Fruit fly (Drosophila melanogaster) Kc167 (cell line): Measurements from ENCODE around the gene Surf6.

ENCODE experiments used
- Myc ChIP-seq: fragments of >200 bp; optimal IDR thresholded peaks from 2 replicates; lab custom pipeline; 2017; ENCODE audit warnings: missing external identifiers
- Sin3A ChIP-seq: fragments of >200 bp; optimal IDR thresholded peaks from 2 replicates; lab custom pipeline; 2018; ENCODE audit warnings: missing external identifiers
- h ChIP-seq: fragments of >200 bp; optimal IDR thresholded peaks from 3 replicates; lab custom pipeline; 2018; ENCODE audit warnings: missing external identifiers
- insv ChIP-seq: fragments of >200 bp; optimal IDR thresholded peaks from 3 replicates; lab custom pipeline; 2018; ENCODE audit warnings: missing external identifiers
- psq ChIP-seq: fragments of >200 bp; optimal IDR thresholded peaks from 2 replicates; lab custom pipeline; 2017; ENCODE audit warnings: missing external identifiers
- ttk ChIP-seq: sonication (Bioruptor generic); optimal IDR thresholded peaks from 2 replicates; lab custom pipeline; 2017; ENCODE audit warnings: missing external identifiers

The Surf6 gene

DNA sequence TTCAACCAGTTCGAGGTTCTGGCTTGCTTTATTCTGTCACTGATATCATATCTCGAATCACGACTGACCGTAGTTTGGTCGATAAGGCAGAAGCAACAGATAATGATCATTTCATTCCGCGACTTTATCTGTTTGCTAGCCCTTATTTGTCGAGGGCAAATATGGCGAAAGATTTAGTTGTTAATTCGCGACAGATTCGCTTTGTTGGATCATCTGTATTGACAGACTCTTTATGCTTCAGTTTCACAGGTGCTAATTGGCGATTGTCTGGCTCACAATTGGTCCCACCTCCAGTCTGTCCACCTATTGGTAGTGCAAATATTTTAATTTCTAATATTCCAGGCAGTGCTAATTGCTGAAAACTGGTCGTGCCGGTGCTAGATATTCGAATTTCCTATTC lies 19.7 kb upstream of the Surf6 start:
- TF ChIP-seq ttk (lab: Kevin White, UChicago) (no peak), h (lab: Kevin White, UChicago) (no peak), psq (no peak), Sin3A (no peak), insv (lab: Kevin White, UChicago) (no peak), Myc (no peak)

dm6 chr3R:19918207-19918606 lies 13.5 kb upstream of the Surf6 start, which contains the start of gene CG4770:
Gene CG4770 (plus strand): TSS chr3R:19918507.
- TF ChIP-seq insv (lab: Kevin White, UChicago) (no peak), h (lab: Kevin White, UChicago) (no peak), psq (no peak), Myc (no peak), ttk (lab: Kevin White, UChicago) (no peak), Sin3A (no peak)

- no peak for TF ChIP-seq ttk (lab: Kevin White, UChicago)
- no peak for TF ChIP-seq h (lab: Kevin White, UChicago)
- no peak for TF ChIP-seq insv (lab: Kevin White, UChicago)
- TF ChIP-seq Sin3A = no peak
- no peak for TF ChIP-seq Myc
- TF ChIP-seq psq = no peak
Observed at dm6 chr3R:19917739-19918138, 13.1 kb upstream of the Surf6 start, which contains the start of gene CG4465. Gene CG4465 (minus strand): TSS chr3R:19917839.

DNA sequence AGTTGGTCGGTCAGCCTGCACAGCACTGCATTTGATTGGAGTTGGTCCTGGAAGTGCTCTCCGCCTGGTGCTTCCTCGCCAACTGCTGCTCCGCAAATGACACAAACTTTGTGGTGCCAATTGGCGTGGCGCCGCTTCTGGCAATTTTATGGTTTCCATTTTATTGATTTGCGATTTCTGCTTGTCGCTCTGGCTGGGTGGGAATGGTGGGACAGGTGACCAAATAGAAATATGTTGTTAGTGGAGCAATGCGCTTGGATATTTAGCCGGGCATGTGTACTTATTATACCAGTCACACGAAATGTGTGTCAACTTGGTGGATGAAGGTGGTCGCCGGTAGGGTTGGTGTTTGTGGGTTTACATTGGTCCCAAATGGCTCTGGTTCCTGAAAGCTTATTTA lies 10.6 kb upstream of the Surf6 start, which contains the start of the genes Xport-A and Xport-B:
TSS of gene Xport-A (minus strand) at position 101 of the 400 bp plus-strand sequence.
TSS of gene Xport-B (minus strand) at position 101 of the 400 bp plus-strand sequence.
- TF ChIP-seq Sin3A (no peak), psq (no peak), ttk (lab: Kevin White, UChicago) (no peak), Myc (no peak), h (lab: Kevin White, UChicago) (no peak)

DNA sequence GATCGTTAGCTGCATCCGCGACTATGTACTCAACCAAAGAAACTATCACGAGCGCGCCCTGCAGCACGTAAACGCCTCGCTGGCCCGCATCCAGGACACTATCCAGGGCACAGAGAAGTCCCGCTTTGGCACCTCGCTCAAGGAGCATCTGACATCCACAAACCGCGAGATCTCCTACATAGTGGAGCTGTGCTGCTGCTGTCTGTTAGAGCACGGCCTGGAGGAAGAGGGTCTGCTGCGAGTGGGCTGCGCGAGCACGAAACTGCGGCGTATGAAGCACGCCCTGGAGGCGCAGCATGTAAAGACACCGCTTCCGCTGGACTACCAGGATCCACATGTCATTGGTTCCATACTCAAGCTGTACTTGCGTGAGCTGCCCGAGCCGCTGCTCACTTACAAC lies 6.4 kb upstream of the Surf6 start:
- TF ChIP-seq Myc (no peak), psq (no peak), ttk (lab: Kevin White, UChicago) (no peak), insv (lab: Kevin White, UChicago) (no peak)

DNA sequence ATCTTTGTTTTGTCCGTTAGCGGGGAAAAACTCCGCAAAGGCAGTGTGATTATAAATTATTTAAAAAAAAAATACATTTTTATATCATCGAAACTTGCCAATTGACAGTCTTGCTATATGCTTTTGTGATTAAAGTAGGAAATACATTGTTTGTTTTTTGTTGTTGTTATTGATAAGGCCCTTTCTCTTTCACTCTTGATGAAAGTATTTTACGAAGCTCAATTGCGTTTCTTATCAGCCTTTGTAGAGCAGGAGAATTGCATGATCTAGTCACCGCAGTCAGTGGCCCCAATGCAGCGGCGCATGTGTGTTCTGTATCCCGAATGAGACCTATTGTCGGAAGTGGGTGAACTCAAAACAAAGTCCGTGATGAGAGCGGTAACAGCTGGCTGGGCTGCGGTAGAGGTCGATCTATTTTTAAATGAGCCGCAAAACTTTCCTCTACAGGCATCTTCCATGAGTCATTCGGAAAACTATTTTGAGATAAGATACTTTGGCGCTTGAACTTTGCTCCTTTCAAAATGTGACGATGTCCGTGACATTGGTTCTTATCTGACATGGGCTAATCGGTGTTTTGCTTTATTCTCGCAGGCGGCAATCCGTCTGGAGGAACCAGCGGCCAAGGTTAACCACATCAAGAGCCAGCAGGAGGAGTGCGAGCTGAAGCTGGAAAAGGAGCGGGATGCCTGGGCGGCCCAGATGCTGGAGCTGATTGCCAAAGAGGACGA lies 5.8 kb upstream of the Surf6 start:
- no peak for TF ChIP-seq ttk (lab: Kevin White, UChicago)

dm6 chr3R:19909541-19910182 lies 5.0 kb upstream of the Surf6 start:
- TF ChIP-seq Myc = no peak
- no peak for TF ChIP-seq insv (lab: Kevin White, UChicago)
- no peak for TF ChIP-seq psq
- TF ChIP-seq Sin3A = no peak
- TF ChIP-seq h (lab: Kevin White, UChicago) = no peak
- TF ChIP-seq ttk (lab: Kevin White, UChicago) = no peak

DNA sequence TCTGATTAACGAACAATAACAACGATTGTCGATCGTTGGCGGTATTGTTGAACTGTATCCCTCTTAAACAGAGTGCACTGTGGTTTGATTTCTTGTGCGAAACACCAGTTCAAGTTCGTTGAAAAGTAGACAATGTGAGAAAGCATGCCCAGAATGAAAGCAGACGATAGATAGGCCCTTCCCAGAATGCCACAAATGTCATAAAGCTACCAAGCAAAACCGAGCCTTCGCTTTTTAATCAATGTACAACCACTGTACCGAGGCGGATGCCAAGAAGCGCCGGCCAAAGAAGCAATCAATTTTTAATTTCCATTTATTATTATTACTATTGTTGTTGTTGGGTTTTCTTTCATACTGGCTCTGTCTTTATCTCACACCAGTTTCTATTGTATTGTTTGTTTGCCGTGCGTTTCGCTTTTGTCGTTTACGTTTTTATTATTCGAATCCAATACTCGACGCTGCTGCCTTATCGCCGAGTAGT lies 4.2 kb upstream of the Surf6 start:
- TF ChIP-seq Sin3A (no peak), psq (no peak), Myc (no peak), insv (lab: Kevin White, UChicago) (no peak), ttk (lab: Kevin White, UChicago) (no peak), h (lab: Kevin White, UChicago) (no peak)

dm6 chr3R:19905932-19906439 lies 1.3 kb upstream of the Surf6 start:
- TF ChIP-seq insv (lab: Kevin White, UChicago) = no peak
- no peak for TF ChIP-seq h (lab: Kevin White, UChicago)
- no peak for TF ChIP-seq Myc
- no peak for TF ChIP-seq ttk (lab: Kevin White, UChicago)
- TF ChIP-seq psq = no peak
- no peak for TF ChIP-seq Sin3A

DNA sequence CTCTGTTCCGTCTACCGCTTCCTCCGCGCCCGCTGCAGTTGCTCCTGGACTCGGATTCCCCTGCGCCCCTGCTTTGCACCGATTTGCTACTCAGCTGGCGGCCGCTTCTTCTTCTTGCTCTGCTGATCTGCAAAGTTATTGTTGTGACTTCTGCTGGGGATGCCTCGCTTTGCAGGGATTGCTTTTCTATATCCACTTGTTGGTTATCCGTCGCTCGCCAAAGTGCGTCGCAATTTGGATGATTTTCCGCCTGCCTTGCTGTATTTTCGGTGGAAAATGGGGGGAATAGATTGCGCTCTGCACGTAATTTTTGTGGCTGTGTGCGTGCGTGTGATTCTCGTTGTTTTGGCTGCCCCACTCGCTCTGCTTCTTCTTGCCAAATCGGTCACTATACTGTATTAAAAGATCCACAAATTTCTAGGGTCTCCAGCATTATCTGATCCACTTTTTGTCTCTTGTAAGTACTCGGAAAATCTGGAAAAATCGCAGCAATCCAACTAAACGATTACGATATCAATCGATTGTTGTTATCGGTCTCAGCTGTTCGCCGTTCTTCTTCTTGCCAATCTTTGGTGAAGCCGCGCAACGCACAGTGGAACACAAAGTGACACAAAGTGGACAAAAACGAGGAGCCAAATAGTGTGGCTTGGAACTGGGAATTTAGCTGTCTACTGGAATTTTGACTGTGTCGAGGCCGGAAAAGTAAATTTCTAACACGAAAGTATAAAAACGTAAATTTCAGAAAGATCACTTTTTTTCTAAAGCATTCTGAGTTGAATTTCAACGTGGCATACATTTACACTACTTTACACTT lies 1.5 kb downstream of the Surf6 start, which contains the start of gene ClpX:
TSS of gene ClpX (minus strand) at position 764 of the 814 bp plus-strand sequence.
- TF ChIP-seq Sin3A = no peak
- TF ChIP-seq h (lab: Kevin White, UChicago) = no peak
- no peak for TF ChIP-seq insv (lab: Kevin White, UChicago)
- no peak for TF ChIP-seq psq

- TF ChIP-seq Sin3A (no peak), Myc (no peak), psq (no peak), ttk (lab: Kevin White, UChicago) (no peak), insv (lab: Kevin White, UChicago) (no peak), h (lab: Kevin White, UChicago) (no peak)
Observed at dm6 chr3R:19902328-19902727, 2.3 kb downstream of the Surf6 start.

DNA sequence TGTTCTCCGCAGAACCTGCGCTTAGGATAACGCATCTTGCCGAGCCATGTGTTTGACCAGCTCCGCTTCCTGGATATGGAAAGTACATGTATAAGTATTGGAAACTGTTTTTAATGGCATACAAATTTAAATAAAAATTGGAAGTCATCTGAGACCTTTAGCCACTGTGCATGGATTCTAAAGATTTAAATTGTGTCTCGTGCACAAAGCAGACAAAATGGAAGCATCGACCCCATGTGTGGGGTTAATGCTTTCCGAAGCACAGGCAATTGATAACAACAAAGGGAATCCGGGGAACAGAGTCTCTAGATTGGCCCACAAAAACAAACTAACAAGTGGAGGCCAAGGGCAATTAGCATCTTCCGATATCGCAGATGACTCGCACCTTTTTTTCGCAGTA lies 2.9 kb downstream of the Surf6 start:
- TF ChIP-seq psq (no peak), Myc (no peak), insv (lab: Kevin White, UChicago) (no peak), ttk (lab: Kevin White, UChicago) (no peak), Sin3A (no peak), h (lab: Kevin White, UChicago) (no peak)
